Worm (Caenorhabditis elegans) whole organism, late embryonic: ENCODE measurements around the gene cdh-1.

ENCODE experiments used
- ama-1 ChIP-seq: fragments of 150-350 bp; optimal IDR thresholded peaks from 2 replicates; lab custom pipeline; 2014
- ceh-18 ChIP-seq: sonication (generic microtip); optimal IDR thresholded peaks from 2 replicates; lab custom pipeline; 2016; ENCODE audit warnings: missing genetic modification characterization, missing compliant biosample characterization
- ceh-31 ChIP-seq: sonication (generic microtip); optimal IDR thresholded peaks from 2 replicates; lab custom pipeline; 2016; ENCODE audit warnings: missing genetic modification characterization, missing compliant biosample characterization
- dve-1 ChIP-seq: sonication (generic microtip); optimal IDR thresholded peaks from 2 replicates; lab custom pipeline; 2017; ENCODE audit warnings: antibody characterized with exemption, mild to moderate bottlenecking, missing genetic modification characterization, missing compliant biosample characterization
- ets-4 ChIP-seq: sonication (generic microtip); optimal IDR thresholded peaks from 2 replicates; lab custom pipeline; 2016; ENCODE audit warnings: missing genetic modification characterization, missing compliant biosample characterization
- hlh-30 ChIP-seq: sonication (generic microtip); optimal IDR thresholded peaks from 2 replicates; lab custom pipeline; 2017; ENCODE audit warnings: antibody characterized with exemption, missing genetic modification characterization, missing compliant biosample characterization; ENCODE audit not compliant: insufficient read depth
- madf-2 ChIP-seq: sonication (generic microtip); optimal IDR thresholded peaks from 2 replicates; lab custom pipeline; 2017; ENCODE audit warnings: missing genetic modification characterization, missing compliant biosample characterization
- mec-3 ChIP-seq: sonication (generic microtip); optimal IDR thresholded peaks from 2 replicates; lab custom pipeline; 2016; ENCODE audit warnings: borderline replicate concordance, missing genetic modification characterization, missing compliant biosample characterization
- nhr-11 ChIP-seq: fragments of 150-350 bp; optimal IDR thresholded peaks from 2 replicates; lab custom pipeline; 2014; ENCODE audit warnings: missing biosample characterization, missing genetic modification characterization
- rnt-1 ChIP-seq: sonication (generic microtip); optimal IDR thresholded peaks from 2 replicates; lab custom pipeline; 2016; ENCODE audit warnings: missing genetic modification characterization, missing compliant biosample characterization
- tbx-2 ChIP-seq: sonication (generic microtip); optimal IDR thresholded peaks from 2 replicates; lab custom pipeline; 2016; ENCODE audit warnings: missing genetic modification characterization, missing compliant biosample characterization

DNA sequence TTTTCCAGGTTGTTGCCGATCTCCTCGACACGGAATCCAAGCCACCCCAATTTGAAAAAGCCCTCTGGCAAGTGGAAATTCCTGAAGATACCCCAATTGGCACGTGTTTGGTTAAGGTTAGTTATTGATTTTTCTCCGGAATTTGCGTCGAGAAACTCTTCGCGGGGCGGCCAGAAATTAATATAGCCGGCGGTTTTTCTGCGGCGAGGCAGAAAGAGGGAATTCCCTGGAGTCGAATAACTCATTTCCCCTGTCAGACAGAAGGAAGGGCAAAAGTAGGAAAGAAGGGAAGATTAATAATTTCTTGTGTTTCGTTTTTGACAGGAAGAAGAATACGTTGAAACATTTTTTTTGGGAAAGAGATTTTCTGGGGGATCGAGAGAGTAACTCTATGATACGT lies 7.9 kb downstream of the cdh-1 start:
- TF ChIP-seq mec-3: no peak
- no peak for TF ChIP-seq madf-2 (tag; lab: Kevin White, UChicago)
- TF ChIP-seq tbx-2: no peak
- no peak for TF ChIP-seq rnt-1 (tag; lab: Kevin White, UChicago)
- TF ChIP-seq ceh-31 (tag; lab: Kevin White, UChicago): no peak
- no peak for TF ChIP-seq ceh-18 (tag; lab: Kevin White, UChicago)
- TF ChIP-seq dve-1: no peak
- TF ChIP-seq nhr-11 (tag; lab: Kevin White, UChicago): no peak
- TF ChIP-seq ets-4: no peak
- no peak for TF ChIP-seq ama-1 (lab: Kevin White, UChicago)
- no peak for TF ChIP-seq hlh-30 (tag; lab: Kevin White, UChicago)
